Fruit fly (Drosophila melanogaster) whole organism, embryonic: ENCODE data around the gene Dop1R2.
A peak's percentile ranks its signal among the peaks of the same experiment; 100 is the strongest.

Experiments used
- Aef1 ChIP-seq: fragments of 200-800 bp; sonication (Bioruptor generic); IDR thresholded peaks from 3 replicates; pipeline ENCODE4 v1.3.6; 2022; ENCODE audit warnings: missing biosample characterization, missing genetic modification characterization
- Atf3 ChIP-seq: fragments of 200-800 bp; sonication (Bioruptor generic); optimal IDR thresholded peaks from 3 replicates; lab custom pipeline; 2016; ENCODE audit warnings: missing biosample characterization, missing genetic modification characterization
- Bgb ChIP-seq: fragments of 200-800 bp; sonication (Bioruptor generic); IDR thresholded peaks from 2 replicates; pipeline ENCODE4 v1.3.6; 2022; ENCODE audit warnings: missing biosample characterization, missing genetic modification characterization; ENCODE audit not compliant: partially characterized antibody
- CG10147 ChIP-seq: fragments of 200-800 bp; sonication (Bioruptor generic); optimal IDR thresholded peaks from 2 replicates; lab custom pipeline; 2019; ENCODE audit warnings: missing biosample characterization, mild to moderate bottlenecking, missing genetic modification characterization, moderate library complexity
- CG10543 ChIP-seq: fragments of 200-800 bp; sonication (Bioruptor generic); optimal IDR thresholded peaks from 3 replicates; lab custom pipeline; 2017; ENCODE audit warnings: missing biosample characterization, mild to moderate bottlenecking, missing genetic modification characterization, moderate library complexity
- CG11456 ChIP-seq: fragments of 200-800 bp; sonication (Bioruptor generic); IDR thresholded peaks from 3 replicates; pipeline ENCODE4 v1.3.6; 2022; ENCODE audit warnings: missing biosample characterization, missing genetic modification characterization
- CG11695 ChIP-seq: fragments of 200-800 bp; sonication (Bioruptor generic); IDR thresholded peaks from 3 replicates; pipeline ENCODE4 v1.3.6; 2022; ENCODE audit warnings: missing biosample characterization, missing genetic modification characterization
- CG14050 ChIP-seq: fragments of 200-800 bp; sonication (Bioruptor generic); IDR thresholded peaks from 3 replicates; pipeline ENCODE4 v1.3.6; 2022; ENCODE audit warnings: missing biosample characterization, missing genetic modification characterization
- CG14965 ChIP-seq: fragments of 200-800 bp; sonication (Bioruptor generic); optimal IDR thresholded peaks from 2 replicates; lab custom pipeline; 2016; ENCODE audit warnings: missing biosample characterization, missing genetic modification characterization, borderline replicate concordance
- CG1647 ChIP-seq: fragments of 200-800 bp; sonication (Bioruptor generic); optimal IDR thresholded peaks from 3 replicates; lab custom pipeline; 2016; ENCODE audit warnings: missing biosample characterization, missing genetic modification characterization
- CG18599 ChIP-seq: fragments of 200-800 bp; sonication (Bioruptor generic); optimal IDR thresholded peaks from 3 replicates; lab custom pipeline; 2017; ENCODE audit warnings: missing biosample characterization, missing genetic modification characterization, mild to moderate bottlenecking, moderate library complexity, missing genetic modification reagents
- CG2678 ChIP-seq: fragments of 200-800 bp; sonication (Bioruptor generic); optimal IDR thresholded peaks from 3 replicates; lab custom pipeline; 2019; ENCODE audit warnings: missing biosample characterization, mild to moderate bottlenecking, missing genetic modification characterization, moderate library complexity
- CG4404 ChIP-seq: fragments of 200-800 bp; sonication (Bioruptor generic); IDR thresholded peaks from 2 replicates; pipeline ENCODE4 v1.3.6; 2022; ENCODE audit warnings: missing biosample characterization, missing genetic modification characterization
- CG6254 ChIP-seq: fragments of 200-800 bp; sonication (Bioruptor generic); optimal IDR thresholded peaks from 3 replicates; lab custom pipeline; 2017; ENCODE audit warnings: mild to moderate bottlenecking, missing biosample characterization, missing genetic modification reagents, missing genetic modification characterization
- CG7271 ChIP-seq: fragments of 200-800 bp; sonication (Bioruptor generic); optimal IDR thresholded peaks from 2 replicates; lab custom pipeline; 2018; ENCODE audit warnings: missing biosample characterization, mild to moderate bottlenecking, missing genetic modification characterization, moderate library complexity
- CG7839 ChIP-seq: fragments of 200-800 bp; sonication (Bioruptor generic); optimal IDR thresholded peaks from 3 replicates; lab custom pipeline; 2018; ENCODE audit warnings: missing biosample characterization, mild to moderate bottlenecking, missing genetic modification characterization, moderate library complexity
- CG8089 ChIP-seq: fragments of 200-800 bp; sonication (Bioruptor generic); optimal IDR thresholded peaks from 3 replicates; lab custom pipeline; 2016; ENCODE audit warnings: missing biosample characterization, missing genetic modification characterization
- CG8359 ChIP-seq: fragments of 200-800 bp; sonication (Bioruptor generic); optimal IDR thresholded peaks from 2 replicates; lab custom pipeline; 2017; ENCODE audit warnings: missing biosample characterization, mild to moderate bottlenecking, missing genetic modification characterization, borderline replicate concordance
- CG8388 ChIP-seq: fragments of 200-800 bp; sonication (Bioruptor generic); optimal IDR thresholded peaks from 2 replicates; lab custom pipeline; 2019; ENCODE audit warnings: missing biosample characterization, mild to moderate bottlenecking, missing genetic modification characterization, moderate library complexity
- CG9215 ChIP-seq: fragments of 200-800 bp; sonication (Bioruptor generic); IDR thresholded peaks from 2 replicates; pipeline ENCODE4 v1.3.6; 2022; ENCODE audit warnings: missing biosample characterization, missing genetic modification characterization
- CG9437 ChIP-seq: fragments of 200-800 bp; sonication (Bioruptor generic); optimal IDR thresholded peaks from 2 replicates; lab custom pipeline; 2018; ENCODE audit warnings: missing biosample characterization, mild to moderate bottlenecking, missing genetic modification characterization
- Deaf1 ChIP-seq: fragments of 200-800 bp; optimal IDR thresholded peaks from 3 replicates; lab custom pipeline; 2019; ENCODE audit warnings: missing biosample characterization, mild to moderate bottlenecking, missing genetic modification characterization, moderate library complexity
- Fer1 ChIP-seq: fragments of 200-800 bp; sonication (Bioruptor generic); optimal IDR thresholded peaks from 2 replicates; lab custom pipeline; 2017; ENCODE audit warnings: missing biosample characterization, mild to moderate bottlenecking, missing genetic modification characterization
- GATAe ChIP-seq: fragments of 200-800 bp; sonication (Bioruptor generic); conservative IDR thresholded peaks from 2 replicates; pipeline ENCODE4 v1.3.6; 2022; ENCODE audit warnings: missing biosample characterization, missing genetic modification characterization
- H2.0 ChIP-seq: fragments of 200-800 bp; sonication (Bioruptor generic); IDR thresholded peaks from 2 replicates; pipeline ENCODE4 v1.3.6; 2022; ENCODE audit warnings: missing biosample characterization, missing genetic modification characterization
- HHEX ChIP-seq: fragments of 200-800 bp; sonication (Bioruptor generic); optimal IDR thresholded peaks from 3 replicates; lab custom pipeline; 2017; ENCODE audit warnings: missing biosample characterization, mild to moderate bottlenecking, missing genetic modification characterization, missing genetic modification reagents
- Meics ChIP-seq: fragments of 200-800 bp; sonication (Bioruptor generic); optimal IDR thresholded peaks from 2 replicates; lab custom pipeline; 2017; ENCODE audit warnings: missing biosample characterization, mild to moderate bottlenecking, missing genetic modification characterization
- NK7.1 ChIP-seq: fragments of 200-800 bp; sonication (Bioruptor generic); optimal IDR thresholded peaks from 3 replicates; lab custom pipeline; 2016; ENCODE audit warnings: missing biosample characterization, missing genetic modification characterization
- Sin3A ChIP-seq: fragments of >200 bp; optimal IDR thresholded peaks from 2 replicates; lab custom pipeline; 2018
- Sry-δ ChIP-seq: fragments of 200-800 bp; sonication (Bioruptor generic); optimal IDR thresholded peaks from 2 replicates; lab custom pipeline; 2016; ENCODE audit warnings: missing biosample characterization, missing genetic modification characterization
- Xrp1 ChIP-seq: fragments of 200-800 bp; sonication (Bioruptor generic); IDR thresholded peaks from 2 replicates; pipeline ENCODE4 v1.3.6; 2022; ENCODE audit warnings: missing biosample characterization, missing genetic modification characterization
- ash1 ChIP-seq: fragments of 200-800 bp; sonication (Bioruptor generic); optimal IDR thresholded peaks from 2 replicates; lab custom pipeline; 2018; ENCODE audit warnings: missing biosample characterization, mild to moderate bottlenecking, missing genetic modification characterization
- bbx ChIP-seq: fragments of 200-800 bp; sonication (Bioruptor generic); IDR thresholded peaks from 2 replicates; pipeline ENCODE4 v1.3.6; 2022; ENCODE audit warnings: missing biosample characterization, missing genetic modification characterization; ENCODE audit not compliant: partially characterized antibody
- cad ChIP-seq: fragments of >200 bp; optimal IDR thresholded peaks from 2 replicates; lab custom pipeline; 2017; ENCODE audit warnings: missing biosample characterization, missing genetic modification characterization
- crol ChIP-seq: fragments of 200-800 bp; sonication (Bioruptor generic); IDR thresholded peaks from 2 replicates; pipeline ENCODE4 v1.3.6; 2022; ENCODE audit warnings: missing biosample characterization, missing genetic modification characterization
- disco-r ChIP-seq: fragments of 200-800 bp; sonication (Bioruptor generic); optimal IDR thresholded peaks from 2 replicates; lab custom pipeline; 2016; ENCODE audit warnings: missing biosample characterization, missing genetic modification characterization
- exex ChIP-seq: fragments of 200-800 bp; sonication (Bioruptor generic); optimal IDR thresholded peaks from 4 replicates; lab custom pipeline; 2018; ENCODE audit warnings: missing biosample characterization, mild to moderate bottlenecking, missing genetic modification characterization, moderate library complexity
- fd102C ChIP-seq: fragments of 200-800 bp; sonication (Bioruptor generic); optimal IDR thresholded peaks from 2 replicates; lab custom pipeline; 2018; ENCODE audit warnings: missing biosample characterization, mild to moderate bottlenecking, missing genetic modification characterization, moderate library complexity
- ftz-f1 ChIP-seq: fragments of 200-800 bp; sonication (Bioruptor generic); optimal IDR thresholded peaks from 2 replicates; lab custom pipeline; 2016; ENCODE audit warnings: missing biosample characterization, missing genetic modification characterization
- gem ChIP-seq: fragments of 200-800 bp; sonication (Bioruptor generic); optimal IDR thresholded peaks from 2 replicates; lab custom pipeline; 2019; ENCODE audit warnings: missing biosample characterization, mild to moderate bottlenecking, missing genetic modification characterization, moderate library complexity
- lab ChIP-seq: fragments of 200-800 bp; sonication (Bioruptor generic); optimal IDR thresholded peaks from 3 replicates; lab custom pipeline; 2017; ENCODE audit warnings: missing biosample characterization, missing genetic modification characterization, mild to moderate bottlenecking, moderate library complexity, missing genetic modification reagents
- sc ChIP-seq, 3 experiments: fragments of >200 bp in 2 of 3; fragments of 200-800 bp in 1 of 3; sonication (Bioruptor generic) in 1 of 3; optimal IDR thresholded peaks; 2 replicates in 2 of 3; 3 replicates in 1 of 3; lab custom pipeline; 2017; ENCODE audit warnings: mild to moderate bottlenecking in 1 of 3, missing biosample characterization in 1 of 3, missing genetic modification characterization in 1 of 3, missing genetic modification reagents in 1 of 3
- scrt ChIP-seq: fragments of 200-800 bp; sonication (Bioruptor generic); optimal IDR thresholded peaks from 2 replicates; lab custom pipeline; 2018; ENCODE audit warnings: missing biosample characterization, mild to moderate bottlenecking, missing genetic modification characterization, moderate library complexity
- sens-2 ChIP-seq: fragments of 200-800 bp; sonication (Bioruptor generic); IDR thresholded peaks from 2 replicates; pipeline ENCODE4 v1.3.6; 2022; ENCODE audit warnings: missing biosample characterization, missing genetic modification characterization
- slbo ChIP-seq: fragments of 200-800 bp; sonication (Bioruptor generic); IDR thresholded peaks from 2 replicates; pipeline ENCODE4 v1.3.6; 2022; ENCODE audit warnings: missing biosample characterization, missing genetic modification characterization
- ssp ChIP-seq: fragments of 200-800 bp; sonication (Bioruptor generic); IDR thresholded peaks from 2 replicates; pipeline ENCODE4 v1.3.6; 2022; ENCODE audit warnings: missing biosample characterization, missing genetic modification characterization
- stc ChIP-seq: fragments of 200-800 bp; sonication (Bioruptor generic); IDR thresholded peaks from 2 replicates; pipeline ENCODE4 v1.3.6; 2022; ENCODE audit warnings: missing biosample characterization, missing genetic modification characterization

Dop1R2 gene

DNA sequence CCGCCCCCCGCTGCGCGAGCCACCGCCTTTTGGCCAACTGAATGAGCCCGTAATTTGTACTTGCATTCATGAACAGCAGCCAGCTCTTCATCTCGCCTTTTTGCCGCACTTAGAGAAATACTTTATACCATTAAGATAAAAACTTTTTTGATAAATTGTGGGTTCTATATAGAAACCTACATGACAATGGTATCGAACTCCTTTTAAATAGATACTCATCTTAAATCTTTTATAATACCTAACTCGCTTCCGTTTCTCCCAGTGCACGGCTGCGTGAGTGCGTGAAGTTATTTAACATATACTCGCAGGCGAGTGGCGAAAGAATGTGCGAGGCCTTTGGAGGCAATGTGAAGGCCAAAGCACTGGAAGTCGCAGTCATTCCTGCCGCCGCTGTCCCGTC lies 33.9 kb downstream of the Dop1R2 start (continued):
- no peak for TF ChIP-seq disco-r (GFP tag; lab: Kevin White, UChicago)
- TF ChIP-seq NK7.1 (GFP tag; lab: Kevin White, UChicago) = no peak
- no peak for TF ChIP-seq CG9437 (GFP tag; lab: Kevin White, UChicago)
- peak; percentile 64; the same call in 1 of the 3 replicates for TF ChIP-seq CG11456 (GFP tag; lab: Robert Waterston, UW)
- TF ChIP-seq ash1 (GFP tag; lab: Kevin White, UChicago) = no peak
- TF ChIP-seq Sry-δ = no peak
- peak; percentile 53 for TF ChIP-seq Meics (GFP tag; lab: Kevin White, UChicago)
- TF ChIP-seq CG8359 (GFP tag; lab: Kevin White, UChicago) = no peak
- TF ChIP-seq Xrp1 (GFP tag; lab: Robert Waterston, UW) = peak; percentile 50; the same call in 1 of the 2 replicates
- no peak for TF ChIP-seq CG8089 (GFP tag; lab: Kevin White, UChicago)
- no peak for TF ChIP-seq H2.0 (GFP tag; lab: Robert Waterston, UW)
- TF ChIP-seq Atf3 (GFP tag; lab: Kevin White, UChicago) = no peak
- peak; percentile 25 for TF ChIP-seq scrt (GFP tag; lab: Kevin White, UChicago)
- peak; percentile 40; the same call in 1 of the 3 replicates for TF ChIP-seq CG11695 (GFP tag; lab: Robert Waterston, UW)
- TF ChIP-seq gem (tag; lab: Kevin White, UChicago) = peak; percentile 64
- TF ChIP-seq sens-2 (GFP tag; lab: Robert Waterston, UW) = no peak
- 0 out of 2 replicates have a peak, but pooled peaks have one; percentile 23 for TF ChIP-seq stc
- peak; percentile 32; the same call in 1 of the 3 replicates for TF ChIP-seq Aef1 (GFP tag; lab: Robert Waterston, UW)
- no peak for TF ChIP-seq fd102C (GFP tag; lab: Kevin White, UChicago)
- peak; percentile 20 for TF ChIP-seq CG8388 (GFP tag; lab: Kevin White, UChicago)
- TF ChIP-seq CG1647 (GFP tag; lab: Kevin White, UChicago) = no peak

DNA sequence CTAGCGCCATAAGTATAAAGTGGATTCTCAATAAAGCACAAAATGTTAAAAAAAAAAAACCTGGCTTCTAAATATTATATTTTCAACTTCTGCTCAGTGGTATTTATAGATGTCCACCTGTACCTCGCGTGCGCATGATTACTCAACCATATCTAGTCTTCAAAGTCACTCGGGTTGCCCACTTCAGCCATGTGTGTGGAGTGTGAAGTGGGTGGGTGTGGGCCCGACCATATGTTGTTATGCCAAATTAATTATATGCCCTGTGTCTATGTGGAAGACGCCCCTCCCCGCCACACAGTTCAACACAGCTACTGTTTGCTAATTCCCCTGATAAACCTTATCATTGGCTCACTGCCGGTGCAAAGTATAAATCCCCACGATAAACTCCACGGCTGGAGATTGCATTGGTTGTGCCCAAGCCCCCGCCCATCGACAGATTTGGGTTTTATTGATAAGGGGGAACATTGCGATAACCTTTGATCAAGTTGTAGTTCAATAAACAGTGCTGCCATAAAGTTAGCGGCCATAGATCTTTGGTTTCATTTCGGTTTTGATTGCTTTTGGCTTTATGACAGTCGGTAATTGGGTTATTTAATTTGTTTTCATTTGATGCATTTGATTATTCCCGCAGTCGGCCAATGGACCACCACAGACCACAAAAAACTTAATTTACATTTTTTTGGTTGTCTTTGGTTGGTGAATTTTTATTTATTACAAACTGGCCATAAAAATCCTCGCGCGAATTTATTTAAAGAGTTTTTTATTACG lies 38.9 kb downstream of the Dop1R2 start:
- TF ChIP-seq slbo (GFP tag; lab: Robert Waterston, UW) (peak; percentile 26; the same call in 1 of the 2 replicates), fd102C (GFP tag; lab: Kevin White, UChicago) (no peak), CG14965 (no peak), exex (tag; lab: Kevin White, UChicago) (peak; percentile 89), Sin3A (no peak), HHEX (peak; percentile 16), CG7839 (tag; lab: Kevin White, UChicago) (peak; percentile 12), Bgb (GFP tag; lab: Robert Waterston, UW) (no peak), CG9215 (GFP tag; lab: Robert Waterston, UW) (no peak), CG10147 (GFP tag; lab: Kevin White, UChicago) (no peak), Fer1 (peak; percentile 50), ftz-f1 (GFP tag; lab: Kevin White, UChicago) (peak; percentile 19), crol (GFP tag; lab: Robert Waterston, UW) (peak; percentile 46), bbx (GFP tag; lab: Robert Waterston, UW) (no peak), disco-r (GFP tag; lab: Kevin White, UChicago) (no peak), lab (GFP tag; lab: Kevin White, UChicago) (peak; percentile 65), cad (GFP tag; lab: Kevin White, UChicago) (no peak), sc (optimal IDR thresholded peaks at IDR 0.05; lab: Kevin White, UChicago) (no peak), sc (GFP tag; optimal IDR thresholded peaks at IDR 0.05; lab: Kevin White, UChicago) (no peak), CG7271 (tag; lab: Kevin White, UChicago) (no peak), CG10543 (GFP tag; lab: Kevin White, UChicago) (peak; percentile 70), CG18599 (GFP tag; lab: Kevin White, UChicago) (peak; percentile 17), CG2678 (tag; lab: Kevin White, UChicago) (peak; percentile 23), GATAe (peak; percentile 87), ssp (no peak), CG6254 (GFP tag; lab: Kevin White, UChicago) (no peak), CG4404 (no peak), CG14050 (GFP tag; lab: Robert Waterston, UW) (no peak), gem (tag; lab: Kevin White, UChicago) (peak; percentile 7), Deaf1 (no peak)
